Worm (Caenorhabditis elegans) whole organism, young adult: ENCODE data around the gene srh-187.

Source experiments
- B0261.1 ChIP-seq: sonication (generic microtip); optimal IDR thresholded peaks from 2 replicates; lab custom pipeline; 2016; ENCODE audit warnings: mild to moderate bottlenecking, missing genetic modification characterization, moderate library complexity, missing compliant biosample characterization
- C06A6.2 ChIP-seq: fragments of 200-800 bp; sonication (Bioruptor generic); conservative IDR thresholded peaks from 2 replicates; pipeline ENCODE4 v1.3.6; 2022; ENCODE audit warnings: missing genetic modification characterization, missing compliant biosample characterization
- D2030.7 ChIP-seq: fragments of 200-800 bp; sonication (Bioruptor generic); IDR thresholded peaks from 2 replicates; pipeline ENCODE4 v1.3.6; 2022; ENCODE audit warnings: missing genetic modification reagents, missing genetic modification characterization, missing compliant biosample characterization
- F10E7.11 ChIP-seq: sonication (generic microtip); optimal IDR thresholded peaks from 2 replicates; lab custom pipeline; 2017; ENCODE audit warnings: mild to moderate bottlenecking, missing genetic modification characterization, moderate library complexity, missing compliant biosample characterization
- F49E8.2 ChIP-seq: sonication (generic microtip); optimal IDR thresholded peaks from 3 replicates; lab custom pipeline; 2017; ENCODE audit warnings: missing genetic modification characterization, mild to moderate bottlenecking, missing compliant biosample characterization, antibody characterized with exemption, moderate library complexity; ENCODE audit not compliant: insufficient read depth
- Y67H2A.10 ChIP-seq: fragments of 200-800 bp; sonication (Bioruptor generic); conservative IDR thresholded peaks from 2 replicates; pipeline ENCODE4 v1.3.6; 2022; ENCODE audit warnings: missing genetic modification reagents, missing genetic modification characterization, missing compliant biosample characterization
- bed-1 ChIP-seq: fragments of 200-800 bp; sonication (Bioruptor generic); IDR thresholded peaks from 2 replicates; pipeline ENCODE4 v1.3.6; 2022; ENCODE audit warnings: missing genetic modification reagents, missing genetic modification characterization, missing compliant biosample characterization
- hrde-1 ChIP-seq: sonication (generic microtip); optimal IDR thresholded peaks from 2 replicates; lab custom pipeline; 2016; ENCODE audit warnings: missing genetic modification characterization, mild to moderate bottlenecking, missing compliant biosample characterization, moderate library complexity, missing genotype, missing genetic modification reagents, borderline replicate concordance
- let-607 ChIP-seq, 2 experiments: fragments of 200-800 bp in 1 of 2; sonication (Bioruptor generic) in 1 of 2; sonication (generic microtip) in 1 of 2; optimal IDR thresholded peaks; 2 replicates each; lab custom pipeline; 2016 to 2018; ENCODE audit warnings: mild to moderate bottlenecking in 2 of 2, missing compliant biosample characterization in 2 of 2, missing genetic modification characterization in 2 of 2, moderate library complexity in 2 of 2, missing genotype in 1 of 2
- mes-4 ChIP-seq: sonication (generic microtip); optimal IDR thresholded peaks from 2 replicates; lab custom pipeline; 2016; ENCODE audit warnings: missing genotype, missing genetic modification characterization, missing compliant biosample characterization
- rpc-1 ChIP-seq, 2 experiments: fragments of 150-350 bp in 1 of 2; sonication (generic microtip) in 1 of 2; optimal IDR thresholded peaks; 2 replicates each; lab custom pipeline; 2014 to 2018; ENCODE audit warnings: missing biosample characterization in 1 of 2, missing genetic modification characterization in 1 of 2, missing genetic modification reagents in 1 of 2, missing genotype in 1 of 2
- sea-2 ChIP-seq: fragments of 200-800 bp; sonication (Bioruptor generic); IDR thresholded peaks from 2 replicates; pipeline ENCODE4 v1.3.6; 2022; ENCODE audit warnings: missing genetic modification characterization, missing compliant biosample characterization
- snpc-4 ChIP-seq, 5 experiments: fragments of 150-350 bp in 1 of 5; sonication (generic microtip) in 4 of 5; optimal IDR thresholded peaks; 2 replicates each; lab custom pipeline; 2014 to 2018; ENCODE audit warnings: missing genetic modification characterization in 5 of 5, missing biosample characterization in 3 of 5, antibody characterized with exemption in 2 of 5, mild to moderate bottlenecking in 2 of 5, missing compliant biosample characterization in 2 of 5, missing genotype in 2 of 5, moderate library complexity in 2 of 5, missing genetic modification reagents in 1 of 5
- unc-62 ChIP-seq: fragments of 150-350 bp; optimal IDR thresholded peaks from 2 replicates; lab custom pipeline; 2014; ENCODE audit warnings: missing biosample characterization, missing genetic modification reagents, missing genetic modification characterization

DNA sequence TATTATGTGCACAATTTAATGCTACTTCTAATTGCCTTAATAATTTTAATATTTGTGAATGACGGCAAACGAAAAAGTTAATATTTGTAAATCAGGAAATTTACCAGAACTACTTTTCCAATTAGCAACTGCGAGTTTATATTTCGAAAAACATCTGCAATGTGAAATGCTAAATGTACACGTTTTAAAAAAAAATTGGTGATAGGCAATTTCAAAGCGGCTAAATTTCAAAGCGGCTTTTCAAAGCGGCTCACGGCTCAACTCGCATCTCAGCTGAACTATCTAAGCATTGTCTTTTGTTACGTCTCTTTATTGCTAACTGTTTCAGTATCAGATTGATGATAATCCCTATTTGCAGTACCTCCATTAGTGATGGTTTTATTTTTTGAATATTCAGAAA is at the start of gene srh-187:
- no peak for TF ChIP-seq B0261.1 (tag; lab: Kevin White, UChicago)
- TF ChIP-seq rpc-1 (optimal IDR thresholded peaks at IDR 0.05; lab: Kevin White, UChicago) = no peak
- no peak for TF ChIP-seq rpc-1 (tag; optimal IDR thresholded peaks at IDR 0.05; lab: Kevin White, UChicago)
- TF ChIP-seq bed-1 (GFP tag; lab: Robert Waterston, UW) = no peak
- TF ChIP-seq snpc-4 (GFP tag; optimal IDR thresholded peaks at IDR 0.05; lab: Kevin White, UChicago) = no peak
- TF ChIP-seq snpc-4 (tag; optimal IDR thresholded peaks at IDR 0.05; lab: Kevin White, UChicago) = no peak
- TF ChIP-seq unc-62 (GFP tag; lab: Kevin White, UChicago) = no peak
- no peak for TF ChIP-seq D2030.7 (GFP tag; lab: Robert Waterston, UW)
- no peak for TF ChIP-seq hrde-1 (tag; lab: Kevin White, UChicago)
- no peak for TF ChIP-seq let-607 (tag; optimal IDR thresholded peaks at IDR 0.05; lab: Kevin White, UChicago)
- TF ChIP-seq Y67H2A.10 = no peak
- TF ChIP-seq sea-2 (GFP tag; lab: Robert Waterston, UW) = no peak
- no peak for TF ChIP-seq F10E7.11 (tag; lab: Kevin White, UChicago)
- TF ChIP-seq mes-4 (tag; lab: Kevin White, UChicago) = no peak
- no peak for TF ChIP-seq C06A6.2
- TF ChIP-seq F49E8.2 = no peak
